Worm (Caenorhabditis elegans): ENCODE measurements around the gene Y66H1A.8.

- TF ChIP-seq med-1 (GFP tag; optimal IDR thresholded peaks at IDR 0.05; ENCODE audit: insufficient read depth) (no peak), T22C8.4 (GFP tag; IDR thresholded peaks at IDR 0.05) (no peak), flt-1 (GFP tag; IDR thresholded peaks at IDR 0.05) (no peak), ztf-29 (GFP tag; IDR thresholded peaks at IDR 0.05) (no peak), klf-2 (GFP tag; conservative IDR thresholded peaks at IDR 0.05) (no peak)
Measured at ce11 chrIV:462050-462449, 7.3 kb upstream of the Y66H1A.8 start.

Data from whole organism, midembryonic.